Worm (Caenorhabditis elegans) whole organism, midembryonic: ENCODE data around the gene zig-11.

Experiments
- T22C8.4 ChIP-seq: fragments of 200-800 bp; sonication (Bioruptor generic); IDR thresholded peaks from 2 replicates; pipeline ENCODE4 v1.3.6; 2022; ENCODE audit warnings: missing genetic modification characterization, missing compliant biosample characterization
- cog-1 ChIP-seq: sonication (generic microtip); optimal IDR thresholded peaks from 2 replicates; lab custom pipeline; 2016; ENCODE audit warnings: missing genetic modification characterization, missing compliant biosample characterization
- flt-1 ChIP-seq: fragments of 200-800 bp; sonication (Bioruptor generic); IDR thresholded peaks from 2 replicates; pipeline ENCODE4 v1.3.6; 2022; ENCODE audit warnings: missing genetic modification characterization, missing compliant biosample characterization
- klf-2 ChIP-seq: fragments of 200-800 bp; sonication (Bioruptor generic); conservative IDR thresholded peaks from 2 replicates; pipeline ENCODE4 v1.3.6; 2022; ENCODE audit warnings: missing genetic modification reagents, missing genetic modification characterization, missing compliant biosample characterization
- med-1 ChIP-seq: sonication (generic microtip); optimal IDR thresholded peaks from 2 replicates; lab custom pipeline; 2017; ENCODE audit warnings: missing genetic modification characterization, mild to moderate bottlenecking, missing compliant biosample characterization, antibody characterized with exemption, missing genetic modification reagents; ENCODE audit not compliant: insufficient read depth
- ref-1 ChIP-seq: fragments of 200-800 bp; sonication (Bioruptor generic); conservative IDR thresholded peaks from 2 replicates; pipeline ENCODE4 v1.3.6; 2022; ENCODE audit warnings: missing genetic modification reagents, missing genetic modification characterization, missing compliant biosample characterization
- tab-1 ChIP-seq: fragments of 200-800 bp; sonication (Bioruptor generic); IDR thresholded peaks from 2 replicates; pipeline ENCODE4 v1.3.6; 2022; ENCODE audit warnings: missing genetic modification characterization, missing compliant biosample characterization
- ztf-23 ChIP-seq: fragments of 200-800 bp; sonication (Bioruptor generic); IDR thresholded peaks from 2 replicates; pipeline ENCODE4 v1.3.6; 2022; ENCODE audit warnings: missing genetic modification reagents, missing genetic modification characterization, missing compliant biosample characterization
- ztf-29 ChIP-seq: fragments of 200-800 bp; sonication (Bioruptor generic); IDR thresholded peaks from 2 replicates; pipeline ENCODE4 v1.3.6; 2022; ENCODE audit warnings: missing genetic modification reagents, missing genetic modification characterization, missing compliant biosample characterization

zig-11 gene

DNA sequence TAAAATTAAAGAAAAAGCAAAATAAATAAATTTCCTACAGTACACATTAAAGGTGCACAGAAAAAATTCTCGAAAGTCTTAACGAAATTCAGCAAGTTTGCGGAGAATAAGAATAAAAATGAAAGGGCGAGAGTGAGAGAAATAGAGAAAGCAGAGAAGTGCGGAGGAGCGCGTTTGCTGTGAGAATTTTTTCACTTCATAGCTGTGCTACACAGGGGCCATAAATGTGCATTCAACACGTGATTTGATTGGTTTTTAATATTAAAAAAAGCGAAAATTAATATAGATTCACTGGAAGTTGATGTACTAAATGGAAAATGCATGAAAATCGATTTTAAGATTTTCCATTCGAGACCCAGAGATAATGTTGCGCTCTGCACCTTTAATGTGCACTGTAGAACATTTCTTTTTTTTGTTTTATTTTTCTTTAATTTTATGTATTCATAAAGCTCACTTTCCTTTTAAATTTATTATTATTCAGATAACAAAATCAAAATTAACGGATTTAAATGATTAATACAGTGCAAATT lies 25.4 kb upstream of the zig-11 start, which contains the start of gene Y32G9A.2:
Gene Y32G9A.2, plus strand, starts transcription at position 480 of the 530 bp plus-strand sequence.
- TF ChIP-seq T22C8.4: no peak
- TF ChIP-seq cog-1 (tag; lab: Kevin White, UChicago): no peak
- TF ChIP-seq klf-2 (GFP tag; lab: Robert Waterston, UW): no peak
- no peak for TF ChIP-seq ztf-23 (GFP tag; lab: Robert Waterston, UW)
- no peak for TF ChIP-seq tab-1 (GFP tag; lab: Robert Waterston, UW)
- no peak for TF ChIP-seq ref-1
- TF ChIP-seq flt-1: no peak
- no peak for TF ChIP-seq med-1 (GFP tag; lab: Kevin White, UChicago)
- TF ChIP-seq ztf-29 (GFP tag; lab: Robert Waterston, UW): no peak

DNA sequence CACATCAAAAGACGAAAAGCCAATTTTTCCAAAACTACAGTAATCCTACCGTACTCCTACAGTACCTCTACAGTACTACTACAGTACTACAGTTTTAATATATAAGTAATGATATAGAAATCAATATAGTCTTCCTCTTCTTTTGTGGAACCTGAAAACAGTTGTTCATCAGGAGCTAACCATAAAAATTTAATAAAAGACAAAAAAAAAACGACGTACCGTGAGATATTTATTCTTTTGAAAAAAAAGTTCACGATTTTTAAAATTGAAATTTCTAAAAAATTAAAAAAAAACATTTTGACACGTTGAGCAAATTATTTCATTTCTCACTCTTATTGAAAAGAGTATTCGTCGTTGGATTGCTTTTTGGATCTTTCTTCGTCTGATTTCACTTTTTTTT lies 18.4 kb upstream of the zig-11 start, which contains the start of gene Y32G9A.3:
Gene Y32G9A.3, plus strand, starts transcription at position 301 of the 400 bp plus-strand sequence.
- no peak for TF ChIP-seq tab-1 (GFP tag; lab: Robert Waterston, UW)
- TF ChIP-seq cog-1 (tag; lab: Kevin White, UChicago): no peak
- TF ChIP-seq ref-1: no peak

DNA sequence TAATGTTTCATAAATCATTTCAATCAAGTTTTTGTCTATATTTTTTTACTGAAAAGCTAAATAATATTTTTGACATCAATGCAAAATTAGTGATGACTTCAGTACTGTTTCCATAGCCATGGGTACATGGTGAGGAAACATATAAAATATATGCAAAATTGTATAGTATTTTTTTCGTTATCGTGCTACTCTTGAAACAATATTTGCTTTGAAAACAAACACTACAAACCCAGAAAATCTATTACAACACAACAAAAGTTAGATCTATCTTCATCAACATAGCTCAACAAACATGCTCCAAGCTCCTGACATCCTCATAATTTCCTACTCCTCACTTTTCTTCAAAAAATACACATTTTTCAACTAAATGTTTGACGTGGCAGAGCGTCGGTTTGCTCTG lies 15.8 kb upstream of the zig-11 start, which contains the start of gene srp-3:
Gene srp-3, plus strand, starts transcription at position 301 of the 400 bp plus-strand sequence.
- TF ChIP-seq tab-1 (GFP tag; lab: Robert Waterston, UW) (no peak), med-1 (GFP tag; lab: Kevin White, UChicago) (no peak), klf-2 (GFP tag; lab: Robert Waterston, UW) (no peak), ztf-23 (GFP tag; lab: Robert Waterston, UW) (no peak), flt-1 (no peak), T22C8.4 (no peak), ref-1 (no peak), cog-1 (tag; lab: Kevin White, UChicago) (no peak), ztf-29 (GFP tag; lab: Robert Waterston, UW) (no peak)

DNA sequence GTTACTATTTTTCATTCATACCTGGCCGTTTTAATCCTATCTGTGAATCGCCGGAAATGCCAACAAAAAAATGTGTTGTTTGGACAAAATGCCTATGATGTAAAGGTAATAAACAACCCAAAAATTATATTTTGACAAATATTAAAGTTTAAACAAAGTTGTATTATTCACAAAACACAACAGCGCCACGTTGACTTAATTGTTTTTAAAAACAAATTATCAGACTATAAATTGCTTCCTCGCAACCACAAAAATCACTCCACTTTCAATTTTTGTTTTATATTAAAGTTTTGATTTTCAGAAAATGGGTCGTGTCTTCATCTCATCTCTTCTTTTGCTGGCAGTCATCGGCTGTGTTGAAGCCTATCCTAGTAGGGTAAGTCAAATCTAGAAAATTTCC lies 14.6 kb upstream of the zig-11 start, which contains the start of gene Y32G9A.5:
Gene Y32G9A.5, plus strand, starts transcription at position 301 of the 400 bp plus-strand sequence.
- TF ChIP-seq flt-1 (no peak), klf-2 (GFP tag; lab: Robert Waterston, UW) (no peak), med-1 (GFP tag; lab: Kevin White, UChicago) (no peak), ref-1 (no peak), cog-1 (tag; lab: Kevin White, UChicago) (no peak), tab-1 (GFP tag; lab: Robert Waterston, UW) (no peak), T22C8.4 (no peak), ztf-29 (GFP tag; lab: Robert Waterston, UW) (no peak), ztf-23 (GFP tag; lab: Robert Waterston, UW) (no peak)

DNA sequence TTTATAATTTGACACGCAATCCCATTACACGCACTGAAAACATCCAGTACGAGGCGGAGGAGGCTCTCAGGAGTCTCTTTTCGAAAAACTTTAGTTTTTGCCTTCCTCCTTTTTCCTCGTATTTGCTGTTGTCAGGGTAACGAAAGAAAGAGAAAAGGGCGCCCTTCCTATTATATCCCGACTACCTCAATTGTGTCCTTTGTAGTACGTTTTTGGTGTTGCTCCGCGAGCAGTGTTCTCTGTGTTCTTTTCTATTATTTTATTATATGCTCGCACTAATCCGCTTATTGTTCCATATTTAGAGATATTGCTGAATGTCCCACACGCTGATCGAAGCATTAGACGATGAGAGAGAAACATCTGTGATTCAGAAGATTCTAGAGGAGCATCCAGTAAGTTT lies 2.7 kb upstream of the zig-11 start, which contains the start of gene nphp-2:
Gene nphp-2, plus strand, starts transcription at position 301 of the 400 bp plus-strand sequence.
- TF ChIP-seq flt-1: no peak
- no peak for TF ChIP-seq cog-1 (tag; lab: Kevin White, UChicago)
- no peak for TF ChIP-seq med-1 (GFP tag; lab: Kevin White, UChicago)
- TF ChIP-seq ref-1: no peak
- no peak for TF ChIP-seq ztf-29 (GFP tag; lab: Robert Waterston, UW)
- TF ChIP-seq T22C8.4: no peak
- no peak for TF ChIP-seq ztf-23 (GFP tag; lab: Robert Waterston, UW)
- no peak for TF ChIP-seq klf-2 (GFP tag; lab: Robert Waterston, UW)
- no peak for TF ChIP-seq tab-1 (GFP tag; lab: Robert Waterston, UW)

DNA sequence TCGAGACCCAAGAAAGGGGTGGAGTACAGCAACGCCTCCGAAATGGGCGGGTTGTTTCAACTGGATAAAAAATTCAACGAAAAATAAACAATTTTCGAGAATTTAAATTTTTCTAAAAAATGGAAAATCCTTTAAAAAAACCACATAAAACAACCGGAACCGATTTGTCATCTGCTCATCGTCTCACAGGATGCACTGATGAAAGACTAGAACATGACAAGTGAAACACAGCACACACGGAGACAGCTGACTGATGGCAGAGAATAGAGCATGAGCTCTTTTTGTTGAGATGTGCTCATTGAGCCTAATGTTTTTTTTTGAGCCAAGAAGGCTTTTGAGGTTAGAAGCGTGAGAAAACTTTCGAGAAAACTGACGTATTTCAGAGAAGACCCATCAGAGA lies 2.7 kb downstream of the zig-11 start:
- TF ChIP-seq T22C8.4: no peak
- TF ChIP-seq flt-1: no peak
- TF ChIP-seq ztf-23 (GFP tag; lab: Robert Waterston, UW): no peak
- no peak for TF ChIP-seq ztf-29 (GFP tag; lab: Robert Waterston, UW)

DNA sequence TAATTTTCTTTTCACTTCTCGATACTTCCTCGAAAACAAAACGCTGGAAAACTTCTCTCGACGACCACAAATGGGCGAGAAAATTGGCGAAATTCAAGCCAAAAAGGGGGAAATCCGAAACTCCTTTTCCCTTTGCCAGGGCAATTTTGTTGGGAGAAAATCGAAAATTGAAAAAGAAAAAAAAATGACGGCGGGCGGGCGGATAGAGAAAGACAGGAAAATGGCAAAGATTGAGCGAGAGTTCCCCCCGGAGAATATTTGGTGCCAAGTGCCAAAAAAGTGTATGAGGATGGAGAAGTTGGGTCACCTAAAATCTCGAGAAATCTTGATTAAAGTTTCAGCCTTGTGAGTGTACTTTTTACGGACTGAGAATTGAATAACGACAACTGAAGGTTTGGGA lies 4.4 kb downstream of the zig-11 start:
- TF ChIP-seq T22C8.4: no peak

DNA sequence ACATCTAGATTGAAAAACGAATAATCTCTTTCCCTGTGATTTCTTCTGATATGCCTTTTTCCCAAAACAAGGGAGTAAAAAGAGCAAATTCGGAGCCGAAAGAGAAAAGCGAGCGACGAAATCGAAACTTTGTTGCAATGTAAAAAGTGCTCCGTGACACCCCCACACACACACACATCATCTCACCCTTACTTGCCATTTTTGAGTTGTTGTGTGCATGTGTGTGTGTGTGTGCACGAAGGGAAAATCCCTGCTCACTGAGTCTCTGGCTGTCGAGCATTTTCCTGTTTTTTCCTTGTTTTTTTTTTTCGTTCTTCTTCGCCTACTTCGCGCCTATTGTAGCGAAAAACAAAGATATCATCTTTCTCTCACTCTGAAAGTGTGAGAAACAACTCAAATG lies 5.7 kb downstream of the zig-11 start:
- no peak for TF ChIP-seq ztf-29 (GFP tag; lab: Robert Waterston, UW)
- no peak for TF ChIP-seq tab-1 (GFP tag; lab: Robert Waterston, UW)
- no peak for TF ChIP-seq flt-1
- no peak for TF ChIP-seq cog-1 (tag; lab: Kevin White, UChicago)
- TF ChIP-seq klf-2 (GFP tag; lab: Robert Waterston, UW): no peak
- no peak for TF ChIP-seq T22C8.4
- no peak for TF ChIP-seq med-1 (GFP tag; lab: Kevin White, UChicago)
- no peak for TF ChIP-seq ref-1
- TF ChIP-seq ztf-23 (GFP tag; lab: Robert Waterston, UW): no peak

DNA sequence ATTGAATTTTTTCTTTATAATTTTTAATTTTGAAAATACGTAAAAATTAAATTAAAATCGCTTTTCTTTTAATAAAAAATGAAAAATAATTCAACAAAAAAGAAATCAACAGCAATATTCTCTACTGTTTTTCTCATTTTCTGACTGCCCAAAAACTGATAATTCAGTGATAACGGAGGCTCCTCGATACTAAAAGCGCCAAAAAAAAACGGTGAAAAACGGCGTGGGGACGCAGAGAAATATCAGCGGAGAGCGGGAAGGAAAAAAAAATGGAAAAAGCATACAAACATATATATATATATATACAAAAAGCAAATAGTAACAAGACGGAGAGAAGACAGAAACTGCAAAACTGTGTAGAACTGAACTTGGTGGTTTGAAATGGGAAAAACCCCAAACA lies 9.6 kb downstream of the zig-11 start:
- TF ChIP-seq ref-1 (no peak), T22C8.4 (no peak), cog-1 (tag; lab: Kevin White, UChicago) (no peak), med-1 (GFP tag; lab: Kevin White, UChicago) (no peak), ztf-29 (GFP tag; lab: Robert Waterston, UW) (no peak), flt-1 (no peak), klf-2 (GFP tag; lab: Robert Waterston, UW) (no peak), tab-1 (GFP tag; lab: Robert Waterston, UW) (no peak), ztf-23 (GFP tag; lab: Robert Waterston, UW) (no peak)

DNA sequence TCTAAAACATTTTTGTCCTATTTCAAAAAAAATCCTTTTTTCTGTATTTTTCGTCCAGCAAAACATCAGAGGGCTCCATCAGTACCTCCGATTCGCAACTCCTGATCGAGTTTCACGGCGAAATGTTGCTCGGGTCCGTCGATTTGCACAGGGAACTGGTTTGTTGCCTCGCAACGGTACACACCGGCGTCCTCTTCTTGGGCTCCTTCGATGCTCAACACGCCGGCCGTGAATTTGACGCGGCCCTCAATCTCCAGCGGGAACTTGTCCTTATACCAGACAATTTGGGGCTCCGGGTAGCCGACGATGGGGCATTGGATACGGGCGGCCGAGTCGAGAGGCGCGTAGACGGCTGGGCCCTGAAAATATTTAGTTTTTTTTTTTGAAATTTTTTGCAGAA lies 14.7 kb downstream of the zig-11 start:
- TF ChIP-seq cog-1 (tag; lab: Kevin White, UChicago) (no peak), ztf-29 (GFP tag; lab: Robert Waterston, UW) (no peak), med-1 (GFP tag; lab: Kevin White, UChicago) (no peak), klf-2 (GFP tag; lab: Robert Waterston, UW) (no peak), flt-1 (no peak), ref-1 (no peak)
